Worm (Caenorhabditis elegans) whole organism, L4/young adult: ENCODE data around the gene clec-147.

ENCODE experiments used
- W03F9.2 ChIP-seq: fragments of 150-350 bp; optimal IDR thresholded peaks from 2 replicates; lab custom pipeline; 2014; ENCODE audit warnings: missing biosample characterization, missing genetic modification characterization
- dao-5 ChIP-seq: sonication (generic microtip); optimal IDR thresholded peaks from 2 replicates; lab custom pipeline; 2016; ENCODE audit warnings: missing genotype, missing genetic modification characterization, moderate library complexity, missing compliant biosample characterization
- him-1 ChIP-seq: sonication (generic microtip); optimal IDR thresholded peaks from 2 replicates; lab custom pipeline; 2016; ENCODE audit warnings: missing genotype, missing genetic modification reagents, missing genetic modification characterization, missing compliant biosample characterization

DNA sequence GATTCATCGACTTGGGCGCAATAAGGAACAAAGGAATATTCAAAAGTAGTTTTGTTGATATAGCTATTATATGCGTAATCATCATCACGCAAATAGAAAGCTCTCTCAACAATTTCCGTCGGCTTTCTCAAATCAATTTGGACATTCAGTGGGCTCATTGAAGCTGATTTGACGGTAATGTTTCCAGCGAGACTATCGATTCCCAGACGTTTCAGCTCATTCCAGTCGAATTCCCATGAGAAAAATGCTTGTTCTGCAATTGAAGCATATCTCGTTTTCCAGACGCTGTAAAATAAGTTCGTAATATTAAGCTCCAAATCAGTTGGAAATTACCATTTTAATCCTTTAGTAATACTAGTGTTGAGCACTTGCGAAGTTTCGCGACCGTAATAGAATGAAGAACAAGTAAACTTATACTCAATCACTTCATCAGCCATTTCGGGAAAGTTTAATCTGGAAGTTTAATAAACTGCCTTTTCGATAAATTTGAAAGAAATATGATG, 14.5 kb downstream of the clec-147 start, which contains the start of gene btb-20:
- TF ChIP-seq him-1 (tag; lab: Kevin White, UChicago) (no peak), W03F9.2 (no peak), dao-5 (tag; lab: Kevin White, UChicago) (no peak)
